Fruit fly (Drosophila melanogaster): ENCODE measurements around the gene Dhfr.

Dhfr gene

dm6 chr3R:16476472-16476871 lies 4.5 kb upstream of the Dhfr start (continued):
- no peak for TF ChIP-seq tll (GFP tag; optimal IDR thresholded peaks at IDR 0.05)
- no peak for TF ChIP-seq Sox100B (GFP tag; optimal IDR thresholded peaks at IDR 0.05)
- no peak for TF ChIP-seq E2f2 (GFP tag; IDR thresholded peaks at IDR 0.05)
- peak; percentile 17 for TF ChIP-seq mirr (GFP tag; optimal IDR thresholded peaks at IDR 0.05)
- no peak for TF ChIP-seq gce (GFP tag; IDR thresholded peaks at IDR 0.05)
- no peak for TF ChIP-seq ci (GFP tag; IDR thresholded peaks at IDR 0.05)
- TF ChIP-seq Myb (GFP tag; optimal IDR thresholded peaks at IDR 0.05): no peak
- TF ChIP-seq CTCF (GFP tag; optimal IDR thresholded peaks at IDR 0.05): no peak
- no peak for TF ChIP-seq Taf1 (GFP tag; IDR thresholded peaks at IDR 0.05)
- no peak for TF ChIP-seq CG8944 (GFP tag; optimal IDR thresholded peaks at IDR 0.05)
- peak in 1 of 2 experiments; percentile 23 for TF ChIP-seq bsh (GFP tag; optimal IDR thresholded peaks at IDR 0.05)
- TF ChIP-seq hkb (optimal IDR thresholded peaks at IDR 0.05): no peak
- peak; percentile 56 for TF ChIP-seq hkb (GFP tag; IDR thresholded peaks at IDR 0.05)
- no peak for TF ChIP-seq exex (tag; optimal IDR thresholded peaks at IDR 0.05)
- TF ChIP-seq CG18011 (GFP tag; optimal IDR thresholded peaks at IDR 0.05): no peak
- TF ChIP-seq Bteb2 (GFP tag; optimal IDR thresholded peaks at IDR 0.05): no peak
- TF ChIP-seq Gsc (GFP tag; IDR thresholded peaks at IDR 0.05): no peak
- peak; percentile 24 for TF ChIP-seq Fer2 (tag; optimal IDR thresholded peaks at IDR 0.05)
- TF ChIP-seq CG9932 (GFP tag; IDR thresholded peaks at IDR 0.05): peak; percentile 19; the same call in 1 of the 2 replicates
- no peak for TF ChIP-seq CG8478 (optimal IDR thresholded peaks at IDR 0.05)
- TF ChIP-seq ato (GFP tag; IDR thresholded peaks at IDR 0.05; ENCODE audit: partially characterized antibody): no peak
- no peak for TF ChIP-seq crp (GFP tag; optimal IDR thresholded peaks at IDR 0.05)
- TF ChIP-seq CG3995 (GFP tag; optimal IDR thresholded peaks at IDR 0.05): no peak
- no peak for TF ChIP-seq vfl (GFP tag; optimal IDR thresholded peaks at IDR 0.05)
- no peak for TF ChIP-seq Deaf1 (tag; optimal IDR thresholded peaks at IDR 0.05)
- peak; percentile 48 for TF ChIP-seq unpg (GFP tag; optimal IDR thresholded peaks at IDR 0.05)
- no peak for TF ChIP-seq tna (GFP tag; IDR thresholded peaks at IDR 0.05; ENCODE audit: partially characterized antibody)
- TF ChIP-seq tup (GFP tag; optimal IDR thresholded peaks at IDR 0.05): no peak
- no peak for TF ChIP-seq CG18764 (GFP tag; optimal IDR thresholded peaks at IDR 0.05)
- TF ChIP-seq kah (GFP tag; optimal IDR thresholded peaks at IDR 0.05): no peak
- no peak for TF ChIP-seq wdn (GFP tag; IDR thresholded peaks at IDR 0.05)
- TF ChIP-seq en (GFP tag; optimal IDR thresholded peaks at IDR 0.05): no peak
- peak; percentile 75 for TF ChIP-seq CG2678 (tag; optimal IDR thresholded peaks at IDR 0.05)
- TF ChIP-seq CG10431 (GFP tag; optimal IDR thresholded peaks at IDR 0.05): no peak
- TF ChIP-seq HLH4C (GFP tag; IDR thresholded peaks at IDR 0.05; ENCODE audit: partially characterized antibody): no peak
- peak; percentile 24; the same call in 1 of the 3 replicates for TF ChIP-seq CG17361 (GFP tag; IDR thresholded peaks at IDR 0.05)
- no peak for TF ChIP-seq gsb-n (tag; optimal IDR thresholded peaks at IDR 0.05)
- no peak for TF ChIP-seq CG4707 (GFP tag; optimal IDR thresholded peaks at IDR 0.05)
- TF ChIP-seq ase (GFP tag; IDR thresholded peaks at IDR 0.05): no peak
- peak; percentile 55 for TF ChIP-seq CG3281 (GFP tag; optimal IDR thresholded peaks at IDR 0.05)
- no peak for TF ChIP-seq Atf6 (GFP tag; IDR thresholded peaks at IDR 0.05)
- no peak for TF ChIP-seq CG31388 (GFP tag; optimal IDR thresholded peaks at IDR 0.05)
- no peak for TF ChIP-seq Lim3 (GFP tag; IDR thresholded peaks at IDR 0.05)
- no peak for TF ChIP-seq ham (GFP tag; IDR thresholded peaks at IDR 0.05)
- no peak for TF ChIP-seq ap (GFP tag; IDR thresholded peaks at IDR 0.05)
- no peak for TF ChIP-seq CG7987 (GFP tag; optimal IDR thresholded peaks at IDR 0.05)
- TF ChIP-seq CG11247 (GFP tag; IDR thresholded peaks at IDR 0.05): no peak
- TF ChIP-seq peb (GFP tag; IDR thresholded peaks at IDR 0.05): no peak
- 0 out of 3 replicates have a peak, but pooled peaks have one; percentile 16 for TF ChIP-seq CG11695 (GFP tag; IDR thresholded peaks at IDR 0.05)
- no peak for TF ChIP-seq CG2116 (GFP tag; optimal IDR thresholded peaks at IDR 0.05)
- TF ChIP-seq TFAM (GFP tag; optimal IDR thresholded peaks at IDR 0.05): no peak
- peak; percentile 18 for TF ChIP-seq phol (tag; optimal IDR thresholded peaks at IDR 0.05)
- TF ChIP-seq CG34422 (GFP tag; IDR thresholded peaks at IDR 0.05): no peak
